Fruit fly (Drosophila melanogaster) whole organism, embryonic: ENCODE data around the gene Spase25.

Experiments used
- Blimp-1 ChIP-seq: fragments of 200-800 bp; sonication (Bioruptor generic); optimal IDR thresholded peaks from 3 replicates; lab custom pipeline; 2018; ENCODE audit warnings: missing biosample characterization, missing genetic modification characterization, mild to moderate bottlenecking, moderate library complexity, missing genetic modification reagents
- Bteb2 ChIP-seq: fragments of 200-800 bp; sonication (Bioruptor generic); optimal IDR thresholded peaks from 2 replicates; lab custom pipeline; 2016; ENCODE audit warnings: missing biosample characterization, missing genetic modification characterization
- C15 ChIP-seq: fragments of 200-800 bp; sonication (Bioruptor generic); IDR thresholded peaks from 3 replicates; pipeline ENCODE4 v1.3.6; 2022; ENCODE audit warnings: missing biosample characterization, missing genetic modification characterization
- CG10267 ChIP-seq: fragments of 200-800 bp; sonication (Bioruptor generic); optimal IDR thresholded peaks from 2 replicates; lab custom pipeline; 2018; ENCODE audit warnings: missing biosample characterization, mild to moderate bottlenecking, missing genetic modification characterization, moderate library complexity
- CG11695 ChIP-seq: fragments of 200-800 bp; sonication (Bioruptor generic); IDR thresholded peaks from 3 replicates; pipeline ENCODE4 v1.3.6; 2022; ENCODE audit warnings: missing biosample characterization, missing genetic modification characterization
- CG1603 ChIP-seq: fragments of 200-800 bp; sonication (Bioruptor generic); optimal IDR thresholded peaks from 2 replicates; lab custom pipeline; 2019; ENCODE audit warnings: missing biosample characterization, mild to moderate bottlenecking, missing genetic modification characterization, moderate library complexity
- CG1832 ChIP-seq: fragments of 200-800 bp; sonication (Bioruptor generic); optimal IDR thresholded peaks from 2 replicates; lab custom pipeline; 2017; ENCODE audit warnings: missing biosample characterization, mild to moderate bottlenecking, missing genetic modification characterization, inconsistent platforms
- CG18619 ChIP-seq: fragments of 200-800 bp; sonication (Bioruptor generic); optimal IDR thresholded peaks from 3 replicates; lab custom pipeline; 2017; ENCODE audit warnings: missing biosample characterization, mild to moderate bottlenecking, missing genetic modification characterization
- CG2116 ChIP-seq: fragments of 200-800 bp; sonication (Bioruptor generic); optimal IDR thresholded peaks from 3 replicates; lab custom pipeline; 2018; ENCODE audit warnings: missing biosample characterization, mild to moderate bottlenecking, missing genetic modification characterization
- CG2129 ChIP-seq: fragments of 200-800 bp; sonication (Bioruptor generic); IDR thresholded peaks from 2 replicates; pipeline ENCODE4 v1.3.6; 2022; ENCODE audit warnings: missing biosample characterization, missing genetic modification characterization; ENCODE audit not compliant: partially characterized antibody
- CG2678 ChIP-seq: fragments of 200-800 bp; sonication (Bioruptor generic); optimal IDR thresholded peaks from 3 replicates; lab custom pipeline; 2019; ENCODE audit warnings: missing biosample characterization, mild to moderate bottlenecking, missing genetic modification characterization, moderate library complexity
- CG30020 ChIP-seq: fragments of 200-800 bp; optimal IDR thresholded peaks from 2 replicates; lab custom pipeline; 2019; ENCODE audit warnings: missing biosample characterization, mild to moderate bottlenecking, missing genetic modification characterization, moderate library complexity
- CG31224 ChIP-seq: fragments of 200-800 bp; sonication (Bioruptor generic); IDR thresholded peaks from 2 replicates; pipeline ENCODE4 v1.3.6; 2022; ENCODE audit warnings: missing biosample characterization, missing genetic modification characterization
- CG3407 ChIP-seq: fragments of 200-800 bp; sonication (Bioruptor generic); optimal IDR thresholded peaks from 2 replicates; lab custom pipeline; 2018; ENCODE audit warnings: missing biosample characterization, mild to moderate bottlenecking, missing genetic modification characterization
- CG4282 ChIP-seq: fragments of 200-800 bp; sonication (Bioruptor generic); optimal IDR thresholded peaks from 2 replicates; lab custom pipeline; 2016; ENCODE audit warnings: missing biosample characterization, missing genetic modification characterization
- CG4424 ChIP-seq: fragments of 200-800 bp; sonication (Bioruptor generic); optimal IDR thresholded peaks from 3 replicates; lab custom pipeline; 2016; ENCODE audit warnings: missing biosample characterization, missing genetic modification characterization
- CG8290 ChIP-seq, 3 experiments: fragments of 200-800 bp; sonication (Bioruptor generic); optimal IDR thresholded peaks; 2 replicates each; lab custom pipeline; 2016 to 2019; ENCODE audit warnings: missing biosample characterization in 3 of 3, missing genetic modification characterization in 3 of 3, mild to moderate bottlenecking in 2 of 3, moderate library complexity in 1 of 3
- CrebB ChIP-seq: fragments of 200-800 bp; sonication (Bioruptor generic); optimal IDR thresholded peaks from 3 replicates; lab custom pipeline; 2018; ENCODE audit warnings: missing biosample characterization, mild to moderate bottlenecking, missing genetic modification characterization
- Dll ChIP-seq: fragments of 200-800 bp; sonication (Bioruptor generic); IDR thresholded peaks from 4 replicates; pipeline ENCODE4 v1.3.6; 2022; ENCODE audit warnings: missing biosample characterization, missing genetic modification characterization; ENCODE audit not compliant: partially characterized antibody
- Gug ChIP-seq: fragments of 200-800 bp; sonication (Bioruptor generic); IDR thresholded peaks from 4 replicates; pipeline ENCODE4 v1.3.6; 2022; ENCODE audit warnings: missing biosample characterization, missing genetic modification characterization
- HLH54F ChIP-seq: fragments of 200-800 bp; sonication (Bioruptor generic); optimal IDR thresholded peaks from 3 replicates; lab custom pipeline; 2016; ENCODE audit warnings: missing biosample characterization, missing genetic modification characterization
- Kr ChIP-seq: fragments of 200-800 bp; sonication (Bioruptor generic); optimal IDR thresholded peaks from 2 replicates; lab custom pipeline; 2017; ENCODE audit warnings: missing biosample characterization, mild to moderate bottlenecking, missing genetic modification characterization
- NC2α ChIP-seq: fragments of 200-800 bp; sonication (Bioruptor generic); optimal IDR thresholded peaks from 2 replicates; lab custom pipeline; 2016; ENCODE audit warnings: missing biosample characterization, missing genetic modification characterization
- NK7.1 ChIP-seq: fragments of 200-800 bp; sonication (Bioruptor generic); optimal IDR thresholded peaks from 3 replicates; lab custom pipeline; 2016; ENCODE audit warnings: missing biosample characterization, missing genetic modification characterization
- Neu2 ChIP-seq: fragments of 200-800 bp; sonication (Bioruptor generic); optimal IDR thresholded peaks from 3 replicates; lab custom pipeline; 2016; ENCODE audit warnings: missing biosample characterization, missing genetic modification characterization, borderline replicate concordance
- NfI ChIP-seq: fragments of 200-800 bp; sonication (Bioruptor generic); optimal IDR thresholded peaks from 3 replicates; lab custom pipeline; 2018; ENCODE audit warnings: missing biosample characterization, mild to moderate bottlenecking, missing genetic modification characterization, moderate library complexity
- Oli ChIP-seq: fragments of 200-800 bp; sonication (Bioruptor generic); optimal IDR thresholded peaks from 2 replicates; lab custom pipeline; 2018; ENCODE audit warnings: missing biosample characterization, mild to moderate bottlenecking, missing genetic modification characterization, moderate library complexity
- Stat92E ChIP-seq, 3 experiments: fragments of >200 bp in 2 of 3; fragments of 200-800 bp in 1 of 3; sonication (Bioruptor generic) in 1 of 3; optimal IDR thresholded peaks; 2 replicates each; lab custom pipeline; 2017 to 2019; ENCODE audit warnings: missing biosample characterization in 3 of 3, missing genetic modification characterization in 3 of 3, mild to moderate bottlenecking in 1 of 3, moderate library complexity in 1 of 3
- Taf1 ChIP-seq: fragments of 200-800 bp; sonication (Bioruptor generic); IDR thresholded peaks from 2 replicates; pipeline ENCODE4 v1.3.6; 2022; ENCODE audit warnings: missing biosample characterization, missing genetic modification characterization
- ase ChIP-seq: fragments of 200-800 bp; sonication (Bioruptor generic); IDR thresholded peaks from 3 replicates; pipeline ENCODE4 v1.3.6; 2022; ENCODE audit warnings: missing biosample characterization, missing genetic modification characterization
- bigmax ChIP-seq: fragments of 200-800 bp; sonication (Bioruptor generic); optimal IDR thresholded peaks from 2 replicates; lab custom pipeline; 2018; ENCODE audit warnings: missing biosample characterization, mild to moderate bottlenecking, missing genetic modification characterization
- croc ChIP-seq: fragments of 200-800 bp; sonication (Bioruptor generic); conservative IDR thresholded peaks from 3 replicates; pipeline ENCODE4 v1.3.6; 2022; ENCODE audit warnings: missing biosample characterization, missing genetic modification characterization
- gce ChIP-seq: fragments of 200-800 bp; sonication (Bioruptor generic); IDR thresholded peaks from 3 replicates; pipeline ENCODE4 v1.3.6; 2022; ENCODE audit warnings: missing biosample characterization, missing genetic modification characterization
- gcm2 ChIP-seq: fragments of 200-800 bp; sonication (Bioruptor generic); optimal IDR thresholded peaks from 2 replicates; lab custom pipeline; 2016; ENCODE audit warnings: missing biosample characterization, missing genetic modification characterization
- gro ChIP-seq: fragments of 200-800 bp; sonication (Bioruptor generic); optimal IDR thresholded peaks from 2 replicates; lab custom pipeline; 2016; ENCODE audit warnings: missing biosample characterization, missing genetic modification characterization
- gt ChIP-seq: fragments of 200-800 bp; sonication (Bioruptor generic); IDR thresholded peaks from 2 replicates; pipeline ENCODE4 v1.3.6; 2022; ENCODE audit warnings: missing biosample characterization, missing genetic modification characterization
- kni ChIP-seq: fragments of 200-800 bp; sonication (Bioruptor generic); optimal IDR thresholded peaks from 3 replicates; lab custom pipeline; 2017; ENCODE audit warnings: mild to moderate bottlenecking, missing biosample characterization, missing genetic modification reagents, missing genetic modification characterization
- psq ChIP-seq: fragments of 200-800 bp; sonication (Bioruptor generic); optimal IDR thresholded peaks from 2 replicates; lab custom pipeline; 2017; ENCODE audit warnings: missing biosample characterization, missing genetic modification characterization
- pzg ChIP-seq: fragments of 200-800 bp; sonication (Bioruptor generic); optimal IDR thresholded peaks from 3 replicates; lab custom pipeline; 2018; ENCODE audit warnings: missing biosample characterization, mild to moderate bottlenecking, missing genetic modification characterization, moderate library complexity
- row ChIP-seq: fragments of 200-800 bp; sonication (Bioruptor generic); IDR thresholded peaks from 3 replicates; pipeline ENCODE4 v1.3.6; 2022; ENCODE audit warnings: missing biosample characterization, missing genetic modification characterization
- sna ChIP-seq: fragments of 200-800 bp; sonication (Bioruptor generic); IDR thresholded peaks from 2 replicates; pipeline ENCODE4 v1.3.6; 2022; ENCODE audit warnings: missing biosample characterization, missing genetic modification characterization; ENCODE audit not compliant: partially characterized antibody
- sob ChIP-seq: fragments of 200-800 bp; sonication (Bioruptor generic); IDR thresholded peaks from 2 replicates; pipeline ENCODE4 v1.3.6; 2022; ENCODE audit warnings: missing biosample characterization, missing genetic modification characterization
- sr ChIP-seq: fragments of 200-800 bp; sonication (Bioruptor generic); IDR thresholded peaks from 3 replicates; pipeline ENCODE4 v1.3.6; 2022; ENCODE audit warnings: missing biosample characterization, missing genetic modification characterization
- trh ChIP-seq: fragments of 200-800 bp; sonication (Bioruptor generic); optimal IDR thresholded peaks from 2 replicates; lab custom pipeline; 2016; ENCODE audit warnings: missing biosample characterization, missing genetic modification characterization
- usp ChIP-seq: fragments of >200 bp; optimal IDR thresholded peaks from 2 replicates; lab custom pipeline; 2017; ENCODE audit warnings: missing biosample characterization, missing genetic modification characterization
- vnd ChIP-seq: fragments of 200-800 bp; sonication (Bioruptor generic); IDR thresholded peaks from 3 replicates; pipeline ENCODE4 v1.3.6; 2022; ENCODE audit warnings: missing biosample characterization, missing genetic modification characterization; ENCODE audit not compliant: partially characterized antibody

The Spase25 gene

dm6 chrX:11492916-11493590 is 8.0 kb downstream of the Spase25 start, which contains the start of gene Drak (continued):
- peak; percentile 15 for TF ChIP-seq Neu2 (GFP tag; lab: Kevin White, UChicago)
- TF ChIP-seq Oli (tag; lab: Kevin White, UChicago): no peak
- peak; percentile 27 for TF ChIP-seq gro (GFP tag; lab: Kevin White, UChicago)

dm6 chrX:11494731-11495277 is 9.8 kb downstream of the Spase25 start:
- no peak for TF ChIP-seq Taf1 (GFP tag; lab: Robert Waterston, UW)
- peak; percentile 40 for TF ChIP-seq psq (GFP tag; lab: Kevin White, UChicago)
- peak; percentile 64 for TF ChIP-seq CG3407 (GFP tag; lab: Kevin White, UChicago)
- TF ChIP-seq CG30020 (tag; lab: Kevin White, UChicago): peak; percentile 35
- TF ChIP-seq row: peak; percentile 71
- peak; percentile 81 for TF ChIP-seq Blimp-1 (GFP tag; lab: Kevin White, UChicago)
- peak; percentile 79 for TF ChIP-seq CG2678 (tag; lab: Kevin White, UChicago)
- TF ChIP-seq ase (GFP tag; lab: Robert Waterston, UW): peak; percentile 40; the same call in 1 of the 3 replicates
- TF ChIP-seq Stat92E (GFP tag; optimal IDR thresholded peaks at IDR 0.05; lab: Kevin White, UChicago): peak in 1 of 3 experiments; percentile 78
- no peak for TF ChIP-seq gcm2 (GFP tag; lab: Kevin White, UChicago)
- TF ChIP-seq Bteb2 (GFP tag; lab: Kevin White, UChicago): peak; percentile 44
- peak; percentile 89 for TF ChIP-seq CG4282
- no peak for TF ChIP-seq CG1832 (GFP tag; lab: Kevin White, UChicago)
- TF ChIP-seq sr (GFP tag; lab: Robert Waterston, UW): no peak
- TF ChIP-seq CG10267: peak; percentile 76
- no peak for TF ChIP-seq usp
- TF ChIP-seq Dll: no peak
- no peak for TF ChIP-seq CG31224 (GFP tag; lab: Robert Waterston, UW)
- no peak for TF ChIP-seq sna
- peak; percentile 54; the same call in 1 of the 3 replicates for TF ChIP-seq gce
- TF ChIP-seq vnd (GFP tag; lab: Robert Waterston, UW): no peak
- TF ChIP-seq Kr: peak; percentile 37
- TF ChIP-seq CG2116 (GFP tag; lab: Kevin White, UChicago): peak; percentile 45
- TF ChIP-seq C15 (GFP tag; lab: Robert Waterston, UW): no peak
- TF ChIP-seq NC2α (GFP tag; lab: Kevin White, UChicago): peak; percentile 55
- peak; percentile 85 for TF ChIP-seq CG4424
- no peak for TF ChIP-seq bigmax (GFP tag; lab: Kevin White, UChicago)
- TF ChIP-seq CG8290 (GFP tag; optimal IDR thresholded peaks at IDR 0.05; lab: Kevin White, UChicago): peak; percentile 65
- TF ChIP-seq CG8290 (tag; optimal IDR thresholded peaks at IDR 0.05; lab: Kevin White, UChicago): peak; percentile 25 to 30
- TF ChIP-seq croc (GFP tag; lab: Robert Waterston, UW): peak; percentile 67
- peak; percentile 73 for TF ChIP-seq kni (GFP tag; lab: Kevin White, UChicago)
- no peak for TF ChIP-seq NK7.1 (GFP tag; lab: Kevin White, UChicago)
- no peak for TF ChIP-seq CG2129 (GFP tag; lab: Robert Waterston, UW)
- peak; percentile 37; the same call in 1 of the 2 replicates for TF ChIP-seq sob (GFP tag; lab: Robert Waterston, UW)
- 0 out of 3 replicates have a peak, but pooled peaks have one; percentile 48 for TF ChIP-seq CG11695 (GFP tag; lab: Robert Waterston, UW)
- TF ChIP-seq CG1603: peak; percentile 86
- TF ChIP-seq pzg (GFP tag; lab: Kevin White, UChicago): no peak
- TF ChIP-seq gt (GFP tag; lab: Robert Waterston, UW): no peak
- peak; percentile 6 for TF ChIP-seq CrebB (tag; lab: Kevin White, UChicago)
- TF ChIP-seq trh (GFP tag; lab: Kevin White, UChicago): peak; percentile 47
- TF ChIP-seq CG18619 (GFP tag; lab: Kevin White, UChicago): peak; percentile 61
- peak; percentile 48; the same call in 2 of the 4 replicates for TF ChIP-seq Gug (GFP tag; lab: Robert Waterston, UW)
- peak; percentile 60 for TF ChIP-seq NfI (GFP tag; lab: Kevin White, UChicago)
- TF ChIP-seq HLH54F (GFP tag; lab: Kevin White, UChicago): peak; percentile 12
